Worm (Caenorhabditis elegans) whole organism, L3 larva: ENCODE results near the gene set-15.
A peak's percentile ranks its signal among the peaks of the same experiment; 100 is the strongest.

Experiments used
- ZK546.5 ChIP-seq: sonication (generic microtip); optimal IDR thresholded peaks from 2 replicates; lab custom pipeline; 2017; ENCODE audit warnings: missing biosample characterization, missing genetic modification characterization
- ceh-28 ChIP-seq: fragments of 150-350 bp; optimal IDR thresholded peaks from 2 replicates; lab custom pipeline; 2014; ENCODE audit warnings: missing biosample characterization, missing genetic modification reagents, missing genetic modification characterization
- ceh-82 ChIP-seq: fragments of 150-350 bp; optimal IDR thresholded peaks from 2 replicates; lab custom pipeline; 2014; ENCODE audit warnings: missing biosample characterization, missing genetic modification characterization
- egl-27 ChIP-seq: sonication (generic microtip); optimal IDR thresholded peaks from 4 replicates; lab custom pipeline; 2017; ENCODE audit warnings: missing biosample characterization, missing genetic modification reagents, missing genetic modification characterization
- elt-1 ChIP-seq: fragments of 150-350 bp; optimal IDR thresholded peaks from 2 replicates; lab custom pipeline; 2014; ENCODE audit warnings: missing biosample characterization, missing genetic modification characterization
- fos-1 ChIP-seq: fragments of 150-350 bp; optimal IDR thresholded peaks from 2 replicates; lab custom pipeline; 2014; ENCODE audit warnings: missing biosample characterization, missing genetic modification characterization
- lin-39 ChIP-seq: fragments of 150-350 bp; optimal IDR thresholded peaks from 2 replicates; lab custom pipeline; 2018; ENCODE audit warnings: missing biosample characterization, missing genetic modification reagents, missing genetic modification characterization
- nhr-11 ChIP-seq: fragments of 150-350 bp; optimal IDR thresholded peaks from 2 replicates; lab custom pipeline; 2014; ENCODE audit warnings: missing biosample characterization, missing genetic modification characterization
- nhr-237 ChIP-seq: fragments of 150-350 bp; optimal IDR thresholded peaks from 2 replicates; lab custom pipeline; 2014; ENCODE audit warnings: missing biosample characterization, missing genetic modification characterization
- nhr-77 ChIP-seq: fragments of 150-350 bp; optimal IDR thresholded peaks from 2 replicates; lab custom pipeline; 2014; ENCODE audit warnings: missing biosample characterization, missing genetic modification characterization
- pqm-1 ChIP-seq: fragments of 150-350 bp; optimal IDR thresholded peaks from 2 replicates; lab custom pipeline; 2017; ENCODE audit warnings: missing biosample characterization, missing genetic modification characterization, inconsistent platforms
- skn-1 ChIP-seq: fragments of 150-350 bp; optimal IDR thresholded peaks from 2 replicates; lab custom pipeline; 2014; ENCODE audit warnings: missing biosample characterization, missing genetic modification characterization
- snpc-4 ChIP-seq: fragments of 150-350 bp; optimal IDR thresholded peaks from 2 replicates; lab custom pipeline; 2014; ENCODE audit warnings: missing biosample characterization, missing genetic modification characterization
- ztf-11 ChIP-seq: fragments of 150-350 bp; optimal IDR thresholded peaks from 2 replicates; lab custom pipeline; 2014; ENCODE audit warnings: missing biosample characterization, missing genetic modification characterization

DNA sequence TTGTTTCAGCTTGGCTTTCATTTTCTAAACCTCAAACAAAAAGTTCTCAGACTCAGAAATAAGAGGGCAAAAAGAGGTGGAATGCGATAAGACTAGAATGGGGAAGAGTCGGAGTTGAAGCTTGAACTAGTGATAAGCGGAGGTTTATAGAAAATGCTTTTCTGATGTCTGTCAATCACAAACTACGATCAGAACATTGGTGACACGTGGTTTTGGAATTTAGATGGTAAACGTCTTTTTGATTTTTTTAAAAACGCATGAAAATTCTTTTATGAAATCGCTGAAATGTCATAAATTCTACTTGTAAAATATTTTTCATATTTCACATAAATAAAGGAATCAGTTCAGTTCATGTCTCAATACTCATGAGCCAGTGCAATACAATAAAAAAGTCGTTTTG, 41.0 kb upstream of the set-15 start, which contains the start of gene H06H21.8:
- TF ChIP-seq skn-1 (tag; lab: Kevin White, UChicago) (no peak), elt-1 (tag; lab: Kevin White, UChicago) (no peak), nhr-237 (tag; lab: Kevin White, UChicago) (no peak), nhr-77 (tag; lab: Kevin White, UChicago) (no peak), snpc-4 (tag; lab: Kevin White, UChicago) (no peak), ztf-11 (tag; lab: Kevin White, UChicago) (no peak), lin-39 (tag; lab: Kevin White, UChicago) (no peak), ZK546.5 (tag; lab: Kevin White, UChicago) (no peak), ceh-82 (tag; lab: Kevin White, UChicago) (no peak), pqm-1 (tag; lab: Kevin White, UChicago) (peak; percentile 69), egl-27 (tag; lab: Kevin White, UChicago) (no peak), nhr-11 (no peak), ceh-28 (tag; lab: Kevin White, UChicago) (no peak), fos-1 (tag; lab: Kevin White, UChicago) (no peak)
